Fruit fly (Drosophila melanogaster): ENCODE measurements around the gene yip2.

yip2 gene

DNA sequence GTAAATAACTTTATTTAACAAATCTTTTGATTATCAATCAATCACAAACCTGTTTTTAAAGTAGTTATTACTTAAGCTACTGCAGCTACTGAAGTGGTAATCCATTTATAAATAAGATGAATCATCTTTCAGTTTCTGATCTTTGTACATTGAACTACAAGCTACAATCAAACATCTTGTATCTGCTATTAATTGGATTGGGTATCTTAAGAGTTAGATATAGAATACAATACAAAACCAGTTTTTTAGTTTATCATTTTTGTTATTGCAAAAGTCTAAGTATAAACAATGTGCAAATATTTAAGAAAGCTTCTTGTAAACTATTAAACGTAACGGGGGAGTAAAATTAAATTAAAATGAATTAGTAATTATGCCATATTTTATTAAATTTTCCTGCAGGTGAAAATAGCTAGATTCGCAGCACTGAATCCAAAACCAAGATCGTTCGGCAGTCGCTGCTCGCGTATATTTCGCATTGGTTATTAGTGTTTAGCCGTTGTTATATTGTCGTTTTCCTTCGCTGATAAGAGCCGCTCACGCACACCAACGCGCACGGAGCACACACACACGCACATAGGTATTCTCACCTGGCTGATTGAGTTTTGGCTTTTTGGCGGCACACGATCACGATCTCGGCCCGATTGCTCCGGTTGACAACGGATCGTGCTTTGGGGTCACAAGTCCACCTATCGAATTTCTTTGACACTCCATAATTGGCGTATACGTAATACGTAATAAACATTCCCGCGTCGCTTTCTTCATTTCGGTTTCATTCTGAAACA lies 32.9 kb downstream of the yip2 start:
- TF ChIP-seq CTCF (optimal IDR thresholded peaks at IDR 0.05) = no peak
- no peak for TF ChIP-seq CG8478 (optimal IDR thresholded peaks at IDR 0.05)

dm6 chr2L:9948520-9948858 lies 33.4 kb downstream of the yip2 start:
- TF ChIP-seq CTCF (optimal IDR thresholded peaks at IDR 0.05) = no peak
- no peak for TF ChIP-seq CG8478 (optimal IDR thresholded peaks at IDR 0.05)

dm6 chr2L:9949178-9950062 lies 34.4 kb downstream of the yip2 start:
- TF ChIP-seq CTCF (optimal IDR thresholded peaks at IDR 0.05) (no peak), CG8478 (optimal IDR thresholded peaks at IDR 0.05) (no peak)

- TF ChIP-seq CTCF (optimal IDR thresholded peaks at IDR 0.05) (no peak), CG8478 (optimal IDR thresholded peaks at IDR 0.05) (no peak)
These were observed 39.1 kb downstream of the yip2 start, which contains the start of the genes CG13126 and CG4709 for dm6 chr2L:9954119-9954518. TSS of gene CG13126 (minus strand) at chr2L:9954181. TSS of gene CG4709 (plus strand) at chr2L:9954325.

dm6 chr2L:9954696-9955095 lies 39.6 kb downstream of the yip2 start:
- no peak for TF ChIP-seq CG8478 (optimal IDR thresholded peaks at IDR 0.05)
- TF ChIP-seq CTCF (optimal IDR thresholded peaks at IDR 0.05) = no peak

- TF ChIP-seq CTCF (optimal IDR thresholded peaks at IDR 0.05) (no peak), CG8478 (optimal IDR thresholded peaks at IDR 0.05) (no peak)
These were observed 42.1 kb downstream of the yip2 start, which contains the start of the genes CG4658 and CG5846 for dm6 chr2L:9956993-9957652. TSS of gene CG4658 (plus strand) at chr2L:9957132. TSS of gene CG5846 (minus strand) at chr2L:9957237.

- no peak for TF ChIP-seq CTCF (optimal IDR thresholded peaks at IDR 0.05)
- no peak for TF ChIP-seq CG8478 (optimal IDR thresholded peaks at IDR 0.05)
These were observed 45.7 kb downstream of the yip2 start for dm6 chr2L:9960758-9961157.

DNA sequence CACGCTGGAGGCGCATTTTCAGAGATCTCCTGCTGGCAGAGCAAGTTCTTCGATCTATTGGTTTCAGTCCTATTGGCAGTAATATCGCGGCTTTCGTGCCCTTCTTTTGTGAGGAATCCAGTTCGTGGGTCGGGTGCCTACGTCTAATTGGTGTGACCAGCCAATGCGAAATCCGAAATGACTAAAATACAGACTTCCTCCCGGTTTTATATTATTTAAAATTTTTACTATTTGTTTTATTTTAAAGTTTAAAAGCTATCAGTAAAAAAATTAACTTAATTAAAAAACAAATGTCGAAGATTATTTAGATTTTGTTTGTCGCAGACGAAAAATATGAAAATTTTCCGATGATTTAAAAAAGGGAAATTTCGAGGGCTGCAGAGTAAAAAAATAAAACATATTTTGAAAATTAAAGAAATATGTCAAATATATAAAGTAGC lies 48.6 kb downstream of the yip2 start, which contains the start of gene CG5850:
TSS of gene CG5850 (minus strand) at position 347 of the 440 bp plus-strand sequence.
- TF ChIP-seq CTCF (optimal IDR thresholded peaks at IDR 0.05) = no peak
- no peak for TF ChIP-seq CG8478 (optimal IDR thresholded peaks at IDR 0.05)

Measured in S2 (cell line).